Fruit fly (Drosophila melanogaster) whole organism, embryonic: ENCODE data around the gene CG43167.
A peak's percentile ranks its signal among the peaks of the same experiment; 100 is the strongest.

Experiments
- Aef1 ChIP-seq: fragments of 200-800 bp; sonication (Bioruptor generic); IDR thresholded peaks from 3 replicates; pipeline ENCODE4 v1.3.6; 2022; ENCODE audit warnings: missing biosample characterization, missing genetic modification characterization
- Blimp-1 ChIP-seq: fragments of 200-800 bp; sonication (Bioruptor generic); optimal IDR thresholded peaks from 3 replicates; lab custom pipeline; 2018; ENCODE audit warnings: missing biosample characterization, missing genetic modification characterization, mild to moderate bottlenecking, moderate library complexity, missing genetic modification reagents
- CG10267 ChIP-seq: fragments of 200-800 bp; sonication (Bioruptor generic); optimal IDR thresholded peaks from 2 replicates; lab custom pipeline; 2018; ENCODE audit warnings: missing biosample characterization, mild to moderate bottlenecking, missing genetic modification characterization, moderate library complexity
- CG10431 ChIP-seq: fragments of 200-800 bp; sonication (Bioruptor generic); optimal IDR thresholded peaks from 3 replicates; lab custom pipeline; 2018; ENCODE audit warnings: missing biosample characterization, mild to moderate bottlenecking, missing genetic modification characterization
- CG11093 ChIP-seq: fragments of 200-800 bp; sonication (Bioruptor generic); IDR thresholded peaks from 3 replicates; pipeline ENCODE4 v1.3.6; 2022; ENCODE audit warnings: missing biosample characterization, missing genetic modification characterization
- CG2116 ChIP-seq: fragments of 200-800 bp; sonication (Bioruptor generic); optimal IDR thresholded peaks from 3 replicates; lab custom pipeline; 2018; ENCODE audit warnings: missing biosample characterization, mild to moderate bottlenecking, missing genetic modification characterization
- CG2678 ChIP-seq: fragments of 200-800 bp; sonication (Bioruptor generic); optimal IDR thresholded peaks from 3 replicates; lab custom pipeline; 2019; ENCODE audit warnings: missing biosample characterization, mild to moderate bottlenecking, missing genetic modification characterization, moderate library complexity
- CG3163 ChIP-seq: fragments of 200-800 bp; sonication (Bioruptor generic); optimal IDR thresholded peaks from 3 replicates; lab custom pipeline; 2016; ENCODE audit warnings: missing biosample characterization, missing genetic modification characterization
- CG4328 ChIP-seq: fragments of 200-800 bp; sonication (Bioruptor generic); optimal IDR thresholded peaks from 3 replicates; lab custom pipeline; 2017; ENCODE audit warnings: missing biosample characterization, missing genetic modification reagents, missing genetic modification characterization
- CG43689 ChIP-seq: fragments of 200-800 bp; sonication (Bioruptor generic); IDR thresholded peaks from 2 replicates; pipeline ENCODE4 v1.3.6; 2022; ENCODE audit warnings: missing biosample characterization, missing genetic modification characterization
- CG4617 ChIP-seq: fragments of 200-800 bp; sonication (Bioruptor generic); optimal IDR thresholded peaks from 3 replicates; lab custom pipeline; 2016; ENCODE audit warnings: missing biosample characterization, missing genetic modification characterization, borderline replicate concordance
- CG6654 ChIP-seq: fragments of 200-800 bp; sonication (Bioruptor generic); optimal IDR thresholded peaks from 2 replicates; lab custom pipeline; 2017; ENCODE audit warnings: missing biosample characterization, mild to moderate bottlenecking, missing genetic modification characterization
- CG6765 ChIP-seq: fragments of 200-800 bp; sonication (Bioruptor generic); optimal IDR thresholded peaks from 3 replicates; lab custom pipeline; 2017; ENCODE audit warnings: missing biosample characterization, mild to moderate bottlenecking, missing genetic modification characterization
- CG7745 ChIP-seq: fragments of 200-800 bp; sonication (Bioruptor generic); optimal IDR thresholded peaks from 2 replicates; lab custom pipeline; 2018; ENCODE audit warnings: missing biosample characterization, mild to moderate bottlenecking, missing genetic modification characterization, moderate library complexity
- CG9215 ChIP-seq: fragments of 200-800 bp; sonication (Bioruptor generic); IDR thresholded peaks from 2 replicates; pipeline ENCODE4 v1.3.6; 2022; ENCODE audit warnings: missing biosample characterization, missing genetic modification characterization
- CG9609 ChIP-seq: fragments of 200-800 bp; sonication (Bioruptor generic); optimal IDR thresholded peaks from 3 replicates; lab custom pipeline; 2016; ENCODE audit warnings: missing biosample characterization, missing genetic modification characterization
- CrebB ChIP-seq: fragments of 200-800 bp; sonication (Bioruptor generic); optimal IDR thresholded peaks from 3 replicates; lab custom pipeline; 2018; ENCODE audit warnings: missing biosample characterization, mild to moderate bottlenecking, missing genetic modification characterization
- E2f2 ChIP-seq: fragments of 200-800 bp; sonication (Bioruptor generic); IDR thresholded peaks from 2 replicates; pipeline ENCODE4 v1.3.6; 2022; ENCODE audit warnings: missing biosample characterization, missing genetic modification characterization
- H2.0 ChIP-seq: fragments of 200-800 bp; sonication (Bioruptor generic); IDR thresholded peaks from 2 replicates; pipeline ENCODE4 v1.3.6; 2022; ENCODE audit warnings: missing biosample characterization, missing genetic modification characterization
- HmgZ ChIP-seq: fragments of 200-800 bp; sonication (Bioruptor generic); optimal IDR thresholded peaks from 2 replicates; lab custom pipeline; 2018; ENCODE audit warnings: missing biosample characterization, mild to moderate bottlenecking, missing genetic modification characterization
- Hmr ChIP-seq: fragments of 200-800 bp; sonication (Bioruptor generic); optimal IDR thresholded peaks from 3 replicates; lab custom pipeline; 2017; ENCODE audit warnings: mild to moderate bottlenecking, missing biosample characterization, missing genetic modification reagents, missing genetic modification characterization
- Hr39 ChIP-seq: fragments of >200 bp; optimal IDR thresholded peaks from 2 replicates; lab custom pipeline; 2017
- Med ChIP-seq: fragments of 200-800 bp; sonication (Bioruptor generic); peaks from one replicate; lab custom pipeline; 2016; ENCODE audit warnings: missing biosample characterization, missing genetic modification characterization, mild to moderate bottlenecking, inconsistent platforms, moderate library complexity
- Mes4 ChIP-seq: fragments of 200-800 bp; sonication (Bioruptor generic); optimal IDR thresholded peaks from 2 replicates; lab custom pipeline; 2016; ENCODE audit warnings: missing biosample characterization, missing genetic modification characterization
- Mrtf ChIP-seq: fragments of 200-800 bp; sonication (Bioruptor generic); IDR thresholded peaks from 3 replicates; pipeline ENCODE4 v1.3.6; 2022; ENCODE audit warnings: missing biosample characterization, missing genetic modification characterization
- NC2α ChIP-seq: fragments of 200-800 bp; sonication (Bioruptor generic); optimal IDR thresholded peaks from 2 replicates; lab custom pipeline; 2016; ENCODE audit warnings: missing biosample characterization, missing genetic modification characterization
- Nf-YC ChIP-seq: fragments of 200-800 bp; optimal IDR thresholded peaks from 3 replicates; lab custom pipeline; 2019; ENCODE audit warnings: missing biosample characterization, mild to moderate bottlenecking, missing genetic modification characterization, moderate library complexity
- Opbp ChIP-seq: fragments of 200-800 bp; sonication (Bioruptor generic); IDR thresholded peaks from 3 replicates; pipeline ENCODE4 v1.3.6; 2022; ENCODE audit warnings: missing biosample characterization, missing genetic modification characterization; ENCODE audit not compliant: partially characterized antibody
- Rfx ChIP-seq: fragments of 200-800 bp; sonication (Bioruptor generic); IDR thresholded peaks from 2 replicates; pipeline ENCODE4 v1.3.6; 2022; ENCODE audit warnings: missing biosample characterization, missing genetic modification characterization
- Stat92E ChIP-seq, 3 experiments: fragments of >200 bp in 2 of 3; fragments of 200-800 bp in 1 of 3; sonication (Bioruptor generic) in 1 of 3; optimal IDR thresholded peaks; 2 replicates each; lab custom pipeline; 2017 to 2019; ENCODE audit warnings: missing biosample characterization in 3 of 3, missing genetic modification characterization in 3 of 3, mild to moderate bottlenecking in 1 of 3, moderate library complexity in 1 of 3
- Taf1 ChIP-seq: fragments of 200-800 bp; sonication (Bioruptor generic); IDR thresholded peaks from 2 replicates; pipeline ENCODE4 v1.3.6; 2022; ENCODE audit warnings: missing biosample characterization, missing genetic modification characterization
- al ChIP-seq: fragments of 200-800 bp; sonication (Bioruptor generic); IDR thresholded peaks from 2 replicates; pipeline ENCODE4 v1.3.6; 2022; ENCODE audit warnings: missing biosample characterization, missing genetic modification characterization
- aop ChIP-seq: fragments of 200-800 bp; sonication (Bioruptor generic); IDR thresholded peaks from 2 replicates; pipeline ENCODE4 v1.3.6; 2022; ENCODE audit warnings: missing biosample characterization, missing genetic modification characterization
- chif ChIP-seq, 2 experiments: fragments of 200-800 bp; sonication (Bioruptor generic); optimal IDR thresholded peaks; 3 replicates each; lab custom pipeline; 2016; ENCODE audit warnings: missing biosample characterization in 2 of 2, missing genetic modification characterization in 2 of 2
- cwo ChIP-seq: fragments of 200-800 bp; sonication (Bioruptor generic); optimal IDR thresholded peaks from 3 replicates; lab custom pipeline; 2017; ENCODE audit warnings: missing biosample characterization, missing genetic modification characterization, mild to moderate bottlenecking, moderate library complexity, missing genetic modification reagents
- disco-r ChIP-seq: fragments of 200-800 bp; sonication (Bioruptor generic); optimal IDR thresholded peaks from 2 replicates; lab custom pipeline; 2016; ENCODE audit warnings: missing biosample characterization, missing genetic modification characterization
- dpn ChIP-seq, 2 experiments: fragments of 200-800 bp; sonication (Bioruptor generic); optimal IDR thresholded peaks; 3 replicates each; lab custom pipeline; 2016; ENCODE audit warnings: missing biosample characterization in 2 of 2, missing genetic modification characterization in 2 of 2
- gem ChIP-seq: fragments of 200-800 bp; sonication (Bioruptor generic); optimal IDR thresholded peaks from 2 replicates; lab custom pipeline; 2019; ENCODE audit warnings: missing biosample characterization, mild to moderate bottlenecking, missing genetic modification characterization, moderate library complexity
- h ChIP-seq: fragments of >200 bp; optimal IDR thresholded peaks from 2 replicates; lab custom pipeline; 2017
- ind ChIP-seq: fragments of 200-800 bp; sonication (Bioruptor generic); optimal IDR thresholded peaks from 3 replicates; lab custom pipeline; 2016; ENCODE audit warnings: missing biosample characterization, missing genetic modification characterization
- insv ChIP-seq, 2 experiments: fragments of 200-800 bp; sonication (Bioruptor generic); optimal IDR thresholded peaks; 3 replicates each; lab custom pipeline; 2016 to 2018; ENCODE audit warnings: missing biosample characterization in 2 of 2, missing genetic modification characterization in 2 of 2
- klu ChIP-seq: fragments of 200-800 bp; sonication (Bioruptor generic); IDR thresholded peaks from 2 replicates; pipeline ENCODE4 v1.3.6; 2022; ENCODE audit warnings: missing biosample characterization, missing genetic modification characterization
- lab ChIP-seq: fragments of 200-800 bp; sonication (Bioruptor generic); optimal IDR thresholded peaks from 3 replicates; lab custom pipeline; 2017; ENCODE audit warnings: missing biosample characterization, missing genetic modification characterization, mild to moderate bottlenecking, moderate library complexity, missing genetic modification reagents
- lilli ChIP-seq: fragments of 200-800 bp; sonication (Bioruptor generic); optimal IDR thresholded peaks from 3 replicates; lab custom pipeline; 2016; ENCODE audit warnings: missing biosample characterization, missing genetic modification characterization
- mirr ChIP-seq: fragments of 200-800 bp; sonication (Bioruptor generic); optimal IDR thresholded peaks from 3 replicates; lab custom pipeline; 2018; ENCODE audit warnings: missing biosample characterization, mild to moderate bottlenecking, missing genetic modification characterization
- onecut ChIP-seq: fragments of 200-800 bp; sonication (Bioruptor generic); IDR thresholded peaks from 2 replicates; pipeline ENCODE4 v1.3.6; 2022; ENCODE audit warnings: missing biosample characterization, missing genetic modification characterization
- pros ChIP-seq: fragments of 200-800 bp; sonication (Bioruptor generic); optimal IDR thresholded peaks from 3 replicates; lab custom pipeline; 2019; ENCODE audit warnings: missing biosample characterization, mild to moderate bottlenecking, missing genetic modification characterization, moderate library complexity
- sr ChIP-seq: fragments of 200-800 bp; sonication (Bioruptor generic); IDR thresholded peaks from 3 replicates; pipeline ENCODE4 v1.3.6; 2022; ENCODE audit warnings: missing biosample characterization, missing genetic modification characterization
- tll ChIP-seq, 2 experiments: fragments of 200-800 bp in 1 of 2; fragments of >200 bp in 1 of 2; sonication (Bioruptor generic) in 1 of 2; optimal IDR thresholded peaks; 2 replicates each; lab custom pipeline; 2017 to 2019; ENCODE audit warnings: missing biosample characterization in 2 of 2, missing genetic modification characterization in 2 of 2, mild to moderate bottlenecking in 1 of 2, moderate library complexity in 1 of 2
- vfl ChIP-seq: fragments of 200-800 bp; sonication (Bioruptor generic); optimal IDR thresholded peaks from 2 replicates; lab custom pipeline; 2016; ENCODE audit warnings: missing biosample characterization, missing genetic modification characterization
- vnd ChIP-seq: fragments of 200-800 bp; sonication (Bioruptor generic); IDR thresholded peaks from 3 replicates; pipeline ENCODE4 v1.3.6; 2022; ENCODE audit warnings: missing biosample characterization, missing genetic modification characterization; ENCODE audit not compliant: partially characterized antibody
- wek ChIP-seq: fragments of 200-800 bp; sonication (Bioruptor generic); optimal IDR thresholded peaks from 3 replicates; lab custom pipeline; 2018; ENCODE audit warnings: missing biosample characterization, mild to moderate bottlenecking, missing genetic modification characterization, moderate library complexity

Gene CG43167

DNA sequence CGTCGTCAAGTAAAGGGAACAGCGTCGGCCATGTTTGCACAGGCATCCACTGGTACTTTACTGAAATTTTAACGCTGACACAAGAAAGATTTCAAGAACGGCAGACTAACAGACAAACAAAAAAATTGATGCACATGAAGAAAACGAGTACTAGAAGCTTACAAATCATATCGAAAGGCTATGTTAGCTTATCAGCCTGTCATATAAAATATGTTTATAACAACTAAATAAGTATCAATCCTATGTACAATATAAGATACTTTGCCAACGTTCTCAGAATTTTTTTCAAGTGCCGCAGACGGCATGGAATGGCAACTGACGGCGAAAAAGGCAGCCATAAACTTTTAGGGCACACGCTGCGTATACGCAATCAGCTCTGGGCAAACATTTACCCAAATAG is 44.6 kb downstream of the CG43167 start (continued):
- no peak for TF ChIP-seq aop
- TF ChIP-seq pros (GFP tag; lab: Kevin White, UChicago) = no peak
- no peak for TF ChIP-seq HmgZ (tag; lab: Kevin White, UChicago)
- no peak for TF ChIP-seq klu
- no peak for TF ChIP-seq H2.0 (GFP tag; lab: Robert Waterston, UW)
- TF ChIP-seq CG4328 (GFP tag; lab: Kevin White, UChicago) = no peak
- TF ChIP-seq CG6765 = no peak
- TF ChIP-seq h (lab: Kevin White, UChicago) = no peak
- peak; percentile 24 for TF ChIP-seq Hmr (GFP tag; lab: Kevin White, UChicago)
- TF ChIP-seq chif (GFP tag; optimal IDR thresholded peaks at IDR 0.05; lab: Kevin White, UChicago) = no peak
- no peak for TF ChIP-seq CrebB
- TF ChIP-seq CG9609 (GFP tag; lab: Kevin White, UChicago) = no peak
- no peak for TF ChIP-seq Aef1 (GFP tag; lab: Robert Waterston, UW)
- TF ChIP-seq lilli (GFP tag; lab: Kevin White, UChicago) = peak; percentile 19
- TF ChIP-seq Rfx = no peak; the same call in 1 of the 2 replicates
- no peak for TF ChIP-seq disco-r (GFP tag; lab: Kevin White, UChicago)
- peak; percentile 3 for TF ChIP-seq cwo (GFP tag; lab: Kevin White, UChicago)
- TF ChIP-seq CG9215 (GFP tag; lab: Robert Waterston, UW) = no peak
- no peak for TF ChIP-seq ind (GFP tag; lab: Kevin White, UChicago)
- no peak for TF ChIP-seq Mes4 (GFP tag; lab: Kevin White, UChicago)
- TF ChIP-seq onecut (GFP tag; lab: Robert Waterston, UW) = no peak
- no peak for TF ChIP-seq CG6654
- TF ChIP-seq vfl (GFP tag; lab: Kevin White, UChicago) = no peak
- TF ChIP-seq CG7745 = no peak
- TF ChIP-seq CG43689 (GFP tag; lab: Robert Waterston, UW) = no peak
- no peak for TF ChIP-seq CG4617 (GFP tag; lab: Kevin White, UChicago)
- no peak for TF ChIP-seq insv (GFP tag; optimal IDR thresholded peaks at IDR 0.05; lab: Kevin White, UChicago)
- no peak for TF ChIP-seq Taf1 (GFP tag; lab: Robert Waterston, UW)
- TF ChIP-seq Med (GFP tag; lab: Kevin White, UChicago) = peak; percentile 52
- TF ChIP-seq NC2α (GFP tag; lab: Kevin White, UChicago) = no peak
- TF ChIP-seq Nf-YC (tag; lab: Kevin White, UChicago) = no peak
- no peak for TF ChIP-seq sr (GFP tag; lab: Robert Waterston, UW)
- TF ChIP-seq CG2116 (GFP tag; lab: Kevin White, UChicago) = no peak
- no peak for TF ChIP-seq tll (GFP tag; optimal IDR thresholded peaks at IDR 0.05; lab: Kevin White, UChicago)
- no peak for TF ChIP-seq Mrtf (GFP tag; lab: Robert Waterston, UW)
- no peak for TF ChIP-seq mirr (GFP tag; lab: Kevin White, UChicago)
- TF ChIP-seq CG2678 (tag; lab: Kevin White, UChicago) = peak; percentile 30
- TF ChIP-seq CG3163 (GFP tag; lab: Kevin White, UChicago) = no peak
- no peak for TF ChIP-seq Opbp (GFP tag; lab: Robert Waterston, UW)
- no peak for TF ChIP-seq Hr39 (lab: Kevin White, UChicago)
- no peak for TF ChIP-seq al (GFP tag; lab: Robert Waterston, UW)
- TF ChIP-seq CG11093 (GFP tag; lab: Robert Waterston, UW) = no peak
- no peak for TF ChIP-seq CG10431
- TF ChIP-seq vnd (GFP tag; lab: Robert Waterston, UW) = no peak
- TF ChIP-seq wek (GFP tag; lab: Kevin White, UChicago) = no peak
- TF ChIP-seq lab = peak; percentile 17
- no peak for TF ChIP-seq E2f2
- no peak for TF ChIP-seq CG10267 (tag; lab: Kevin White, UChicago)
- no peak for TF ChIP-seq Stat92E (GFP tag; optimal IDR thresholded peaks at IDR 0.05; lab: Kevin White, UChicago)
- TF ChIP-seq gem (tag; lab: Kevin White, UChicago) = peak; percentile 35
- no peak for TF ChIP-seq dpn (GFP tag; optimal IDR thresholded peaks at IDR 0.05; lab: Kevin White, UChicago)
- no peak for TF ChIP-seq Blimp-1 (GFP tag; lab: Kevin White, UChicago)
